Fruit fly (Drosophila melanogaster) whole organism, wandering third instar larva: ENCODE data around the gene Oga.

Source experiments
- Abd-B ChIP-seq: fragments of >200 bp; optimal IDR thresholded peaks from 2 replicates; lab custom pipeline; 2017; ENCODE audit warnings: missing biosample characterization, missing genetic modification characterization
- CG9705 ChIP-seq: fragments of 200-800 bp; sonication (Bioruptor generic); optimal IDR thresholded peaks from 2 replicates; lab custom pipeline; 2018; ENCODE audit warnings: missing biosample characterization, mild to moderate bottlenecking, missing genetic modification characterization
- CrebA ChIP-seq: fragments of 200-800 bp; sonication (Bioruptor generic); optimal IDR thresholded peaks from 2 replicates; lab custom pipeline; 2016; ENCODE audit warnings: missing biosample characterization, mild to moderate bottlenecking, missing genetic modification characterization, borderline replicate concordance
- Hr83 ChIP-seq: fragments of 200-300 bp; sonication (Bioruptor generic); optimal IDR thresholded peaks from 2 replicates; lab custom pipeline; 2016; ENCODE audit warnings: missing biosample characterization, mild to moderate bottlenecking, missing genetic modification characterization, moderate library complexity; ENCODE audit not compliant: poor library complexity, severe bottlenecking
- Jra ChIP-seq: sonication (Bioruptor generic); optimal IDR thresholded peaks from 2 replicates; lab custom pipeline; 2016; ENCODE audit warnings: missing biosample characterization, missing genetic modification characterization
- Mio ChIP-seq: sonication (Bioruptor generic); optimal IDR thresholded peaks from 2 replicates; lab custom pipeline; 2016; ENCODE audit warnings: missing biosample characterization, missing genetic modification characterization
- OdsH ChIP-seq: fragments of 200-800 bp; sonication (Bioruptor generic); optimal IDR thresholded peaks from 2 replicates; lab custom pipeline; 2016; ENCODE audit warnings: missing biosample characterization, mild to moderate bottlenecking, missing genetic modification characterization
- dl ChIP-seq, 2 experiments: fragments of 175-275, 200-275 bp in 1 of 2; fragments of 200-275 bp in 1 of 2; sonication (Bioruptor generic); optimal IDR thresholded peaks; lab custom pipeline; 2018; ENCODE audit warnings: mild to moderate bottlenecking in 2 of 2, missing biosample characterization in 2 of 2, missing genetic modification characterization in 2 of 2, moderate library complexity in 2 of 2; ENCODE audit not compliant: partially characterized antibody in 2 of 2, insufficient read depth in 1 of 2
- dsf ChIP-seq: sonication (Bioruptor generic); optimal IDR thresholded peaks from 2 replicates; lab custom pipeline; 2016; ENCODE audit warnings: missing biosample characterization, missing genetic modification characterization, borderline replicate concordance
- h ChIP-seq: fragments of 200-800 bp; sonication (Bioruptor generic); optimal IDR thresholded peaks from 3 replicates; lab custom pipeline; 2016; ENCODE audit warnings: missing biosample characterization, mild to moderate bottlenecking, missing genetic modification characterization
- lola ChIP-seq: fragments of >200 bp; optimal IDR thresholded peaks from 2 replicates; lab custom pipeline; 2017; ENCODE audit warnings: missing biosample characterization, missing genetic modification characterization
- pan ChIP-seq: fragments of >200 bp; optimal IDR thresholded peaks from 2 replicates; lab custom pipeline; 2017
- psq ChIP-seq: fragments of 200-800 bp; sonication (Bioruptor generic); optimal IDR thresholded peaks from 3 replicates; lab custom pipeline; 2017; ENCODE audit warnings: missing biosample characterization, mild to moderate bottlenecking, missing genetic modification characterization, moderate library complexity
- usp ChIP-seq: fragments of >200 bp; optimal IDR thresholded peaks from 2 replicates; lab custom pipeline; 2017; ENCODE audit warnings: missing biosample characterization, missing genetic modification characterization

dm6 chr3R:21246492-21247061, 27.7 kb downstream of the Oga start, which contains the start of gene ETHR:
- no peak for TF ChIP-seq pan (lab: Kevin White, UChicago)
- no peak for TF ChIP-seq h (GFP tag; lab: Kevin White, UChicago)
- TF ChIP-seq psq (GFP tag; lab: Kevin White, UChicago), result no peak
- TF ChIP-seq dl (GFP tag; optimal IDR thresholded peaks at IDR 0.05; lab: Kevin White, UChicago; ENCODE audit: insufficient read depth in 1 of 2, partially characterized antibody in 2 of 2), result no peak
- TF ChIP-seq Jra (GFP tag; lab: Kevin White, UChicago), result no peak
- TF ChIP-seq Mio (GFP tag; lab: Kevin White, UChicago), result no peak
- no peak for TF ChIP-seq Hr83 (GFP tag; lab: Kevin White, UChicago)
- TF ChIP-seq CrebA (GFP tag; lab: Kevin White, UChicago), result no peak
- no peak for TF ChIP-seq OdsH (GFP tag; lab: Kevin White, UChicago)
- TF ChIP-seq CG9705 (GFP tag; lab: Kevin White, UChicago), result no peak
- TF ChIP-seq usp (GFP tag; lab: Kevin White, UChicago), result no peak
- no peak for TF ChIP-seq dsf (GFP tag; lab: Kevin White, UChicago)
- TF ChIP-seq lola (GFP tag; lab: Kevin White, UChicago), result no peak
- TF ChIP-seq Abd-B, result no peak
